Worm (Caenorhabditis elegans) whole organism, L4 larva: ENCODE measurements around the gene Y46G5A.38.

ENCODE experiments used
- ama-1 ChIP-seq: fragments of 150-350 bp; optimal IDR thresholded peaks from 2 replicates; lab custom pipeline; 2014; ENCODE audit warnings: inconsistent platforms, mixed read lengths
- fos-1 ChIP-seq: fragments of 150-350 bp; optimal IDR thresholded peaks from 2 replicates; lab custom pipeline; 2014; ENCODE audit warnings: missing biosample characterization, missing genetic modification characterization
- nhr-42 ChIP-seq: fragments of 200-800 bp; sonication (Bioruptor generic); IDR thresholded peaks from 2 replicates; pipeline ENCODE4 v1.3.6; 2022; ENCODE audit warnings: missing genetic modification characterization, missing compliant biosample characterization

- no peak for TF ChIP-seq nhr-42 (GFP tag; lab: Robert Waterston, UW)
- TF ChIP-seq fos-1 (tag; lab: Kevin White, UChicago) = no peak
- no peak for TF ChIP-seq ama-1 (lab: Kevin White, UChicago)
These were observed 17.1 kb upstream of the Y46G5A.38 start for ce11 chrII:12809725-12810124.
